Worm (Caenorhabditis elegans): ENCODE results near the gene C30E1.4.
"Not testable (repeated sequence)": the region's sequence is repeated elsewhere in the genome, so short reads cannot be mapped to it uniquely, and the experiment has no call there.

C30E1.4 gene

DNA sequence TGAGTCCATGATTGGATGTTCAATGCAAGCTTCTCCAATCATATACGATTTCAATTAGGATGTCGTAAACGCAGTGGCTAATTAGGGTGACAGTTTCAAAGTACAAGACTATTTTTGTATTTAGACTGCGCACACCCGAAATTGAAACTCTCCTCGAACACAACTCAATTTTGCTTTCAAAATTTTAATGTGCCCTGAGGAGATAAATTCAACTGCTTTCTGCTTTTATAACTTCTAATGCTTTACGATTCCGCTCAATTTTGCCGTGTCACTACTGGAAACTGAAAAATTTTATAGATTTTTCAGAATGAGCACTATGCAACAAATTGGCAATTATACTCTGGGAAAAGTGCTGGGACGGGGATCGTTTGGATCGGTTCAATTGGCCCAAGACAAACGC is 29.2 kb upstream of the C30E1.4 start, which contains the start of gene F39F10.2:
Gene F39F10.2, plus strand, starts transcription at position 301 of the 400 bp plus-strand sequence.
- TF ChIP-seq ztf-25 (GFP tag; IDR thresholded peaks at IDR 0.05) (no peak), Y53G8AR.9 (GFP tag; conservative IDR thresholded peaks at IDR 0.05) (no peak), C17E4.6 (GFP tag; IDR thresholded peaks at IDR 0.05) (no peak), sptf-2 (GFP tag; optimal IDR thresholded peaks at IDR 0.05) (no peak), ccch-3 (GFP tag; optimal IDR thresholded peaks at IDR 0.05) (no peak), bed-1 (GFP tag; IDR thresholded peaks at IDR 0.05) (no peak)

ce11 chrX:16901906-16902383 is 21.8 kb upstream of the C30E1.4 start:
- TF ChIP-seq nfyb-1 (GFP tag; IDR thresholded peaks at IDR 0.05) (peak; percentile 46; the same call in 1 of the 2 replicates), ceh-27 (GFP tag; optimal IDR thresholded peaks at IDR 0.05) (peak; percentile 11), C06A6.2 (GFP tag; conservative IDR thresholded peaks at IDR 0.05) (peak; percentile 50; the same call in 1 of the 2 replicates), nhr-120 (GFP tag; IDR thresholded peaks at IDR 0.05) (0 out of 2 replicates have a peak, but pooled peaks have one; percentile 5), dox-1 (GFP tag; IDR thresholded peaks at IDR 0.05) (peak; percentile 47), rcor-1 (GFP tag; IDR thresholded peaks at IDR 0.05) (peak; percentile 67), chd-7 (tag; optimal IDR thresholded peaks at IDR 0.05) (peak; percentile 40), cebp-1 (tag; optimal IDR thresholded peaks at IDR 0.05) (peak; percentile 73), lir-1 (GFP tag; conservative IDR thresholded peaks at IDR 0.05) (0 out of 2 replicates have a peak, but pooled peaks have one; percentile 20), mcd-1 (GFP tag; IDR thresholded peaks at IDR 0.05) (peak; percentile 49), ekl-4 (GFP tag; IDR thresholded peaks at IDR 0.05) (0 out of 2 replicates have a peak, but pooled peaks have one; percentile 59), hmg-20 (GFP tag; IDR thresholded peaks at IDR 0.05) (0 out of 2 replicates have a peak, but pooled peaks have one; percentile 11), zfh-2 (GFP tag; conservative IDR thresholded peaks at IDR 0.05) (0 out of 2 replicates have a peak, but pooled peaks have one; percentile 16), lin-26 (GFP tag; IDR thresholded peaks at IDR 0.05) (peak; percentile 54; the same call in 1 of the 2 replicates), nhr-80 (tag; optimal IDR thresholded peaks at IDR 0.05) (peak; percentile 2), madf-3 (GFP tag; IDR thresholded peaks at IDR 0.05) (0 out of 2 replicates have a peak, but pooled peaks have one; percentile 62), let-526 (GFP tag; IDR thresholded peaks at IDR 0.05) (peak; percentile 51; the same call in 1 of the 2 replicates), hmg-1.2 (GFP tag; IDR thresholded peaks at IDR 0.05) (peak; percentile 40; the same call in 1 of the 2 replicates), Y67H2A.10 (GFP tag; conservative IDR thresholded peaks at IDR 0.05) (peak; percentile 67; the same call in 1 of the 2 replicates), K11D2.4 (GFP tag; IDR thresholded peaks at IDR 0.05) (peak; percentile 58; the same call in 1 of the 2 replicates), pbrm-1 (GFP tag; IDR thresholded peaks at IDR 0.05) (peak; percentile 64), attf-5 (GFP tag; optimal IDR thresholded peaks at IDR 0.05) (peak; percentile 26), egl-44 (GFP tag; IDR thresholded peaks at IDR 0.05) (0 out of 2 replicates have a peak, but pooled peaks have one; percentile 37)
- TF ChIP-seq cebp-1 (GFP tag; IDR thresholded peaks at IDR 0.05) = not testable (repeated sequence)

- TF ChIP-seq efl-1 (GFP tag; optimal IDR thresholded peaks at IDR 0.05) = no peak
- TF ChIP-seq ceh-79 (tag; optimal IDR thresholded peaks at IDR 0.05) = no peak
- TF ChIP-seq sptf-2 (GFP tag; optimal IDR thresholded peaks at IDR 0.05) = no peak
- no peak for TF ChIP-seq ztf-28 (GFP tag; IDR thresholded peaks at IDR 0.05)
- no peak for TF ChIP-seq nfya-2 (GFP tag; IDR thresholded peaks at IDR 0.05)
- no peak for TF ChIP-seq hlh-26 (GFP tag; conservative IDR thresholded peaks at IDR 0.05)
- TF ChIP-seq ztf-22 (GFP tag; optimal IDR thresholded peaks at IDR 0.05) = no peak
- TF ChIP-seq mxl-1 (tag; optimal IDR thresholded peaks at IDR 0.05) = no peak
- no peak for TF ChIP-seq egrh-3 (GFP tag; IDR thresholded peaks at IDR 0.05)
Measured at ce11 chrX:16902657-16903056, 21.1 kb upstream of the C30E1.4 start.
